Fruit fly (Drosophila melanogaster): ENCODE data around the gene CG32500.

DNA sequence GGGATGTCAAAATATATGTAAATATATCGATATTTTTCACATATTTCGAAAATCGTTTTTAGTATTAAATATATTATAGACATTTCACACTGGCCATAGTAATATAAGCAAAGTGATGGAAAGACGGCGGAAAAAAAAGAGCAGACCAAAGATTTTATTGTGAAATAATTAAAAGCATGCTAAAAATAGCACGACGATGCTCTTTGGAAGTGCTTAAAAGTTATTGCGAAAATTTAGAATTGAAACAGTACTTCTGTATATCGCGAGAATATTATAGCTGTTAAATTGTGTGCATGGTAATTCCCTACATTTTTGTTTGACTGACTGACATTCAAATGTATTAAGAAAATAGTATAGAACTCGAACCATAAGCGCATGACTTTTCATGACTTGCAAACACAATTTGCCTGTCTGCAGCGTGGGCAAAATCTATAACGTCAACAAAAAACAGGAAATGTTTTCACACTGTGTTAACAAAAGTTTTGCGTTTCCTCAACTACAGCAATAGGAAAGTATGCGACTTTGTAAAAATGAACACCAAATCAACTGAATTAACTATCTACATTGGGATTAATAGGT is 6.7 kb upstream of the CG32500 start:
- no peak for TF ChIP-seq pan (optimal IDR thresholded peaks at IDR 0.05)
- TF ChIP-seq Dll (optimal IDR thresholded peaks at IDR 0.05), result no peak
- no peak for TF ChIP-seq psq (optimal IDR thresholded peaks at IDR 0.05)

Measured in whole organism.